Fruit fly (Drosophila melanogaster) whole organism, embryonic: Measurements from ENCODE around the gene CG3544.

Experiments used
- Blimp-1 ChIP-seq: fragments of 200-800 bp; sonication (Bioruptor generic); optimal IDR thresholded peaks from 3 replicates; lab custom pipeline; 2018; ENCODE audit warnings: missing biosample characterization, missing genetic modification characterization, mild to moderate bottlenecking, moderate library complexity, missing genetic modification reagents
- CG10147 ChIP-seq: fragments of 200-800 bp; sonication (Bioruptor generic); optimal IDR thresholded peaks from 2 replicates; lab custom pipeline; 2019; ENCODE audit warnings: missing biosample characterization, mild to moderate bottlenecking, missing genetic modification characterization, moderate library complexity
- CG10209 ChIP-seq: fragments of 200-800 bp; sonication (Bioruptor generic); optimal IDR thresholded peaks from 3 replicates; lab custom pipeline; 2017; ENCODE audit warnings: missing biosample characterization, mild to moderate bottlenecking, missing genetic modification characterization, missing genetic modification reagents
- CG11456 ChIP-seq: fragments of 200-800 bp; sonication (Bioruptor generic); IDR thresholded peaks from 3 replicates; pipeline ENCODE4 v1.3.6; 2022; ENCODE audit warnings: missing biosample characterization, missing genetic modification characterization
- CG12769 ChIP-seq: fragments of 200-800 bp; sonication (Bioruptor generic); optimal IDR thresholded peaks from 2 replicates; lab custom pipeline; 2019; ENCODE audit warnings: missing biosample characterization, mild to moderate bottlenecking, missing genetic modification characterization, moderate library complexity
- CG14050 ChIP-seq: fragments of 200-800 bp; sonication (Bioruptor generic); IDR thresholded peaks from 3 replicates; pipeline ENCODE4 v1.3.6; 2022; ENCODE audit warnings: missing biosample characterization, missing genetic modification characterization
- CG14667 ChIP-seq: fragments of 200-800 bp; sonication (Bioruptor generic); IDR thresholded peaks from 2 replicates; pipeline ENCODE4 v1.3.6; 2022; ENCODE audit warnings: missing biosample characterization, missing genetic modification characterization
- CG14965 ChIP-seq: fragments of 200-800 bp; sonication (Bioruptor generic); optimal IDR thresholded peaks from 2 replicates; lab custom pipeline; 2016; ENCODE audit warnings: missing biosample characterization, missing genetic modification characterization, borderline replicate concordance
- CG18619 ChIP-seq: fragments of 200-800 bp; sonication (Bioruptor generic); optimal IDR thresholded peaks from 3 replicates; lab custom pipeline; 2017; ENCODE audit warnings: missing biosample characterization, mild to moderate bottlenecking, missing genetic modification characterization
- CG2120 ChIP-seq: fragments of 200-800 bp; sonication (Bioruptor generic); optimal IDR thresholded peaks from 3 replicates; lab custom pipeline; 2016; ENCODE audit warnings: missing biosample characterization, missing genetic modification characterization
- CG32767 ChIP-seq: fragments of 200-800 bp; sonication (Bioruptor generic); IDR thresholded peaks from 2 replicates; pipeline ENCODE4 v1.3.6; 2022; ENCODE audit warnings: missing biosample characterization, missing genetic modification characterization
- CG43689 ChIP-seq: fragments of 200-800 bp; sonication (Bioruptor generic); IDR thresholded peaks from 2 replicates; pipeline ENCODE4 v1.3.6; 2022; ENCODE audit warnings: missing biosample characterization, missing genetic modification characterization
- CG7745 ChIP-seq: fragments of 200-800 bp; sonication (Bioruptor generic); optimal IDR thresholded peaks from 2 replicates; lab custom pipeline; 2018; ENCODE audit warnings: missing biosample characterization, mild to moderate bottlenecking, missing genetic modification characterization, moderate library complexity
- CG8924 ChIP-seq: fragments of 200-800 bp; optimal IDR thresholded peaks from 3 replicates; lab custom pipeline; 2019; ENCODE audit warnings: missing biosample characterization, mild to moderate bottlenecking, missing genetic modification characterization, moderate library complexity
- CTCF ChIP-seq: fragments of 200-800 bp; sonication (Bioruptor generic); optimal IDR thresholded peaks from 2 replicates; lab custom pipeline; 2017; ENCODE audit warnings: missing biosample characterization, mild to moderate bottlenecking, missing genetic modification characterization, moderate library complexity
- CkIIα-i1 ChIP-seq: fragments of 200-800 bp; sonication (Bioruptor generic); IDR thresholded peaks from 2 replicates; pipeline ENCODE4 v1.3.6; 2022; ENCODE audit warnings: missing biosample characterization, missing genetic modification characterization
- CoRest ChIP-seq: fragments of 200-800 bp; sonication (Bioruptor generic); optimal IDR thresholded peaks from 3 replicates; lab custom pipeline; 2018; ENCODE audit warnings: missing biosample characterization, mild to moderate bottlenecking, missing genetic modification characterization, moderate library complexity
- Dad ChIP-seq: fragments of 200-800 bp; sonication (Bioruptor generic); optimal IDR thresholded peaks from 3 replicates; lab custom pipeline; 2016; ENCODE audit warnings: missing biosample characterization, missing genetic modification characterization
- Dref ChIP-seq: fragments of 200-800 bp; sonication (Bioruptor generic); IDR thresholded peaks from 2 replicates; pipeline ENCODE4 v1.3.6; 2022; ENCODE audit warnings: missing biosample characterization, missing genetic modification characterization
- Eip74EF ChIP-seq, 2 experiments: fragments of 200-800 bp in 1 of 2; fragments of >200 bp in 1 of 2; sonication (Bioruptor generic) in 1 of 2; optimal IDR thresholded peaks; 2 replicates each; lab custom pipeline; 2017 to 2019; ENCODE audit warnings: missing biosample characterization in 2 of 2, missing genetic modification characterization in 2 of 2, mild to moderate bottlenecking in 1 of 2, moderate library complexity in 1 of 2
- Gug ChIP-seq: fragments of 200-800 bp; sonication (Bioruptor generic); IDR thresholded peaks from 4 replicates; pipeline ENCODE4 v1.3.6; 2022; ENCODE audit warnings: missing biosample characterization, missing genetic modification characterization
- H15 ChIP-seq: fragments of 200-800 bp; sonication (Bioruptor generic); IDR thresholded peaks from 3 replicates; pipeline ENCODE4 v1.3.6; 2022; ENCODE audit warnings: missing biosample characterization, missing genetic modification characterization
- HHEX ChIP-seq: fragments of 200-800 bp; sonication (Bioruptor generic); optimal IDR thresholded peaks from 3 replicates; lab custom pipeline; 2017; ENCODE audit warnings: missing biosample characterization, mild to moderate bottlenecking, missing genetic modification characterization, missing genetic modification reagents
- HLH4C ChIP-seq: fragments of 200-800 bp; sonication (Bioruptor generic); IDR thresholded peaks from 3 replicates; pipeline ENCODE4 v1.3.6; 2022; ENCODE audit warnings: missing biosample characterization, missing genetic modification characterization; ENCODE audit not compliant: partially characterized antibody
- Hmr ChIP-seq: fragments of 200-800 bp; sonication (Bioruptor generic); optimal IDR thresholded peaks from 3 replicates; lab custom pipeline; 2017; ENCODE audit warnings: mild to moderate bottlenecking, missing biosample characterization, missing genetic modification reagents, missing genetic modification characterization
- Mad ChIP-seq: fragments of 200-800 bp; sonication (Bioruptor generic); optimal IDR thresholded peaks from 2 replicates; lab custom pipeline; 2016; ENCODE audit warnings: missing biosample characterization, missing genetic modification characterization
- Pdp1 ChIP-seq, 2 experiments: fragments of 200-800 bp; sonication (Bioruptor generic); optimal IDR thresholded peaks; 3 replicates each; lab custom pipeline; 2016; ENCODE audit warnings: missing biosample characterization in 2 of 2, missing genetic modification characterization in 2 of 2, mild to moderate bottlenecking in 1 of 2, moderate library complexity in 1 of 2
- Sry-δ ChIP-seq: fragments of 200-800 bp; sonication (Bioruptor generic); optimal IDR thresholded peaks from 2 replicates; lab custom pipeline; 2016; ENCODE audit warnings: missing biosample characterization, missing genetic modification characterization
- Xrp1 ChIP-seq: fragments of 200-800 bp; sonication (Bioruptor generic); IDR thresholded peaks from 2 replicates; pipeline ENCODE4 v1.3.6; 2022; ENCODE audit warnings: missing biosample characterization, missing genetic modification characterization
- YL-1 ChIP-seq: fragments of 200-800 bp; sonication (Bioruptor generic); optimal IDR thresholded peaks from 3 replicates; lab custom pipeline; 2017; ENCODE audit warnings: missing biosample characterization, mild to moderate bottlenecking, missing genetic modification characterization
- ab ChIP-seq: fragments of 200-800 bp; sonication (Bioruptor generic); optimal IDR thresholded peaks from 2 replicates; lab custom pipeline; 2016; ENCODE audit warnings: missing biosample characterization, missing genetic modification characterization
- bowl ChIP-seq: fragments of 200-800 bp; sonication (Bioruptor generic); IDR thresholded peaks from 2 replicates; pipeline ENCODE4 v1.3.6; 2022; ENCODE audit warnings: missing biosample characterization, missing genetic modification characterization
- dmrt11E ChIP-seq: fragments of 200-800 bp; sonication (Bioruptor generic); optimal IDR thresholded peaks from 3 replicates; lab custom pipeline; 2018; ENCODE audit warnings: missing biosample characterization, mild to moderate bottlenecking, missing genetic modification characterization, moderate library complexity
- dpn ChIP-seq, 2 experiments: fragments of 200-800 bp; sonication (Bioruptor generic); optimal IDR thresholded peaks; 3 replicates each; lab custom pipeline; 2016; ENCODE audit warnings: missing biosample characterization in 2 of 2, missing genetic modification characterization in 2 of 2
- gce ChIP-seq: fragments of 200-800 bp; sonication (Bioruptor generic); IDR thresholded peaks from 3 replicates; pipeline ENCODE4 v1.3.6; 2022; ENCODE audit warnings: missing biosample characterization, missing genetic modification characterization
- klu ChIP-seq: fragments of 200-800 bp; sonication (Bioruptor generic); IDR thresholded peaks from 2 replicates; pipeline ENCODE4 v1.3.6; 2022; ENCODE audit warnings: missing biosample characterization, missing genetic modification characterization
- lola ChIP-seq, 3 experiments: fragments of >200 bp in 2 of 3; fragments of 200-800 bp in 1 of 3; sonication (Bioruptor generic) in 1 of 3; optimal IDR thresholded peaks; 2 replicates each; lab custom pipeline; 2017 to 2019; ENCODE audit warnings: missing biosample characterization in 3 of 3, missing genetic modification characterization in 3 of 3, mild to moderate bottlenecking in 1 of 3, moderate library complexity in 1 of 3
- nerfin-1 ChIP-seq: fragments of 200-800 bp; sonication (Bioruptor generic); optimal IDR thresholded peaks from 3 replicates; lab custom pipeline; 2019; ENCODE audit warnings: missing biosample characterization, mild to moderate bottlenecking, missing genetic modification characterization, moderate library complexity
- oc ChIP-seq: fragments of 200-800 bp; sonication (Bioruptor generic); optimal IDR thresholded peaks from 2 replicates; lab custom pipeline; 2018; ENCODE audit warnings: missing biosample characterization, mild to moderate bottlenecking, missing genetic modification characterization, moderate library complexity
- odd ChIP-seq: fragments of 200-800 bp; sonication (Bioruptor generic); optimal IDR thresholded peaks from 2 replicates; lab custom pipeline; 2017; ENCODE audit warnings: missing biosample characterization, mild to moderate bottlenecking, missing genetic modification characterization
- pan ChIP-seq, 4 experiments: fragments of >200 bp in 3 of 4; fragments of 200-800 bp in 1 of 4; sonication (Bioruptor generic) in 1 of 4; optimal IDR thresholded peaks in 3 of 4; IDR thresholded peaks in 1 of 4; 2 replicates each; pipeline versions ENCODE4 v1.3.6 to Lab custom; 2017 to 2022; ENCODE audit warnings: missing biosample characterization in 2 of 4, missing genetic modification characterization in 2 of 4, mixed read lengths in 1 of 4
- peb ChIP-seq: fragments of 200-800 bp; sonication (Bioruptor generic); IDR thresholded peaks from 2 replicates; pipeline ENCODE4 v1.3.6; 2022; ENCODE audit warnings: missing biosample characterization, missing genetic modification characterization
- salm ChIP-seq: fragments of 200-800 bp; sonication (Bioruptor generic); optimal IDR thresholded peaks from 2 replicates; lab custom pipeline; 2018; ENCODE audit warnings: missing biosample characterization, mild to moderate bottlenecking, missing genetic modification characterization
- sim ChIP-seq: fragments of 200-800 bp; sonication (Bioruptor generic); IDR thresholded peaks from 2 replicates; pipeline ENCODE4 v1.3.6; 2022; ENCODE audit warnings: missing biosample characterization, missing genetic modification characterization
- sna ChIP-seq: fragments of 200-800 bp; sonication (Bioruptor generic); IDR thresholded peaks from 2 replicates; pipeline ENCODE4 v1.3.6; 2022; ENCODE audit warnings: missing biosample characterization, missing genetic modification characterization; ENCODE audit not compliant: partially characterized antibody
- stwl ChIP-seq: fragments of 200-800 bp; sonication (Bioruptor generic); optimal IDR thresholded peaks from 3 replicates; lab custom pipeline; 2018; ENCODE audit warnings: missing biosample characterization, mild to moderate bottlenecking, missing genetic modification characterization, moderate library complexity
- tup ChIP-seq: fragments of 200-800 bp; sonication (Bioruptor generic); optimal IDR thresholded peaks from 2 replicates; lab custom pipeline; 2016; ENCODE audit warnings: missing biosample characterization, mild to moderate bottlenecking, missing genetic modification characterization, moderate library complexity
- twi ChIP-seq: fragments of 200-800 bp; optimal IDR thresholded peaks from 2 replicates; lab custom pipeline; 2019; ENCODE audit warnings: missing biosample characterization, mild to moderate bottlenecking, missing genetic modification characterization, moderate library complexity

The CG3544 gene

dm6 chr2L:827516-828362, 43.6 kb downstream of the CG3544 start (continued):
- TF ChIP-seq Pdp1 (GFP tag; optimal IDR thresholded peaks at IDR 0.05; lab: Kevin White, UChicago) (peak in 1 of 2 experiments; percentile 87), CG12769 (tag; lab: Kevin White, UChicago) (no peak), HHEX (GFP tag; lab: Kevin White, UChicago) (no peak), Blimp-1 (GFP tag; lab: Kevin White, UChicago) (peak; percentile 56), sim (no peak), salm (tag; lab: Kevin White, UChicago) (peak; percentile 44), Mad (GFP tag; lab: Kevin White, UChicago) (no peak), CG14050 (GFP tag; lab: Robert Waterston, UW) (no peak; the same call in 2 of the 3 replicates), CkIIα-i1 (GFP tag; lab: Robert Waterston, UW) (no peak), CTCF (GFP tag; lab: Kevin White, UChicago) (no peak), tup (GFP tag; lab: Kevin White, UChicago) (no peak), Gug (no peak), pan (optimal IDR thresholded peaks at IDR 0.05; lab: Kevin White, UChicago) (no peak), pan (GFP tag; optimal IDR thresholded peaks at IDR 0.05 in 1 of 2, IDR thresholded peaks at IDR 0.05 in 1 of 2) (no peak), dpn (GFP tag; optimal IDR thresholded peaks at IDR 0.05; lab: Kevin White, UChicago) (peak in 1 of 2 experiments; percentile 31), CG32767 (GFP tag; lab: Robert Waterston, UW) (peak; percentile 27; the same call in 1 of the 2 replicates), CG2120 (no peak), YL-1 (GFP tag; lab: Kevin White, UChicago) (no peak), H15 (GFP tag; lab: Robert Waterston, UW) (0 out of 3 replicates have a peak, but pooled peaks have one; percentile 14), lola (GFP tag; optimal IDR thresholded peaks at IDR 0.05; lab: Kevin White, UChicago) (peak in 1 of 3 experiments; percentile 41), klu (GFP tag; lab: Robert Waterston, UW) (no peak), CG10209 (peak; percentile 33), Dad (no peak), bowl (GFP tag; lab: Robert Waterston, UW) (no peak), stwl (tag; lab: Kevin White, UChicago) (no peak), oc (tag; lab: Kevin White, UChicago) (peak; percentile 57), sna (GFP tag; lab: Robert Waterston, UW) (no peak), CG8924 (tag; lab: Kevin White, UChicago) (peak; percentile 59)

- TF ChIP-seq Hmr (peak; percentile 1), CG43689 (GFP tag; lab: Robert Waterston, UW) (no peak), twi (tag; lab: Kevin White, UChicago) (no peak), HLH4C (GFP tag; lab: Robert Waterston, UW) (no peak), CG7745 (no peak), Eip74EF (GFP tag; optimal IDR thresholded peaks at IDR 0.05; lab: Kevin White, UChicago) (no peak), gce (GFP tag; lab: Robert Waterston, UW) (no peak), Sry-δ (GFP tag; lab: Kevin White, UChicago) (no peak), Xrp1 (no peak), CG18619 (GFP tag; lab: Kevin White, UChicago) (no peak), CG14667 (GFP tag; lab: Robert Waterston, UW) (no peak), ab (GFP tag; lab: Kevin White, UChicago) (no peak), nerfin-1 (tag; lab: Kevin White, UChicago) (no peak), oc (tag; lab: Kevin White, UChicago) (no peak), CoRest (tag; lab: Kevin White, UChicago) (no peak), CG11456 (GFP tag; lab: Robert Waterston, UW) (0 out of 3 replicates have a peak, but pooled peaks have one; percentile 37), CG10147 (GFP tag; lab: Kevin White, UChicago) (no peak), dmrt11E (tag; lab: Kevin White, UChicago) (peak; percentile 8), odd (no peak), CG14965 (GFP tag; lab: Kevin White, UChicago) (no peak), Dref (no peak), peb (GFP tag; lab: Robert Waterston, UW) (0 out of 2 replicates have a peak, but pooled peaks have one; percentile 21)
Measured at dm6 chr2L:837989-838388, 53.9 kb downstream of the CG3544 start.
